Fruit fly (Drosophila melanogaster) whole organism, embryonic: ENCODE results near the gene Rab18.

Experiments
- CG12155 ChIP-seq: fragments of 200-800 bp; sonication (Bioruptor generic); optimal IDR thresholded peaks from 3 replicates; lab custom pipeline; 2016; ENCODE audit warnings: missing biosample characterization, missing genetic modification characterization
- CG12219 ChIP-seq: fragments of 200-800 bp; sonication (Bioruptor generic); optimal IDR thresholded peaks from 3 replicates; lab custom pipeline; 2018; ENCODE audit warnings: missing biosample characterization, mild to moderate bottlenecking, missing genetic modification characterization
- CG12659 ChIP-seq: fragments of 200-800 bp; sonication (Bioruptor generic); optimal IDR thresholded peaks from 3 replicates; lab custom pipeline; 2017; ENCODE audit warnings: mild to moderate bottlenecking, missing biosample characterization, missing genetic modification reagents, missing genetic modification characterization
- CG12769 ChIP-seq: fragments of 200-800 bp; sonication (Bioruptor generic); optimal IDR thresholded peaks from 2 replicates; lab custom pipeline; 2019; ENCODE audit warnings: missing biosample characterization, mild to moderate bottlenecking, missing genetic modification characterization, moderate library complexity
- CG13624 ChIP-seq: fragments of 200-800 bp; sonication (Bioruptor generic); optimal IDR thresholded peaks from 2 replicates; lab custom pipeline; 2016; ENCODE audit warnings: missing biosample characterization, missing genetic modification characterization
- CG14014 ChIP-seq: fragments of 200-800 bp; sonication (Bioruptor generic); IDR thresholded peaks from 2 replicates; pipeline ENCODE4 v1.3.6; 2022; ENCODE audit warnings: missing biosample characterization, missing genetic modification characterization
- CG17568 ChIP-seq: fragments of 200-800 bp; sonication (Bioruptor generic); optimal IDR thresholded peaks from 2 replicates; lab custom pipeline; 2018; ENCODE audit warnings: missing biosample characterization, mild to moderate bottlenecking, missing genetic modification characterization, moderate library complexity
- CG17802 ChIP-seq: fragments of 200-800 bp; sonication (Bioruptor generic); optimal IDR thresholded peaks from 2 replicates; lab custom pipeline; 2018; ENCODE audit warnings: missing biosample characterization, mild to moderate bottlenecking, missing genetic modification characterization, moderate library complexity
- CG1792 ChIP-seq: fragments of 200-800 bp; sonication (Bioruptor generic); optimal IDR thresholded peaks from 2 replicates; lab custom pipeline; 2016; ENCODE audit warnings: missing biosample characterization, missing genetic modification characterization
- CG2875 ChIP-seq: fragments of 200-800 bp; sonication (Bioruptor generic); optimal IDR thresholded peaks from 2 replicates; lab custom pipeline; 2017; ENCODE audit warnings: missing biosample characterization, mild to moderate bottlenecking, missing genetic modification characterization, missing genetic modification reagents
- CG2889 ChIP-seq: fragments of 200-800 bp; sonication (Bioruptor generic); IDR thresholded peaks from 3 replicates; pipeline ENCODE4 v1.3.6; 2022; ENCODE audit warnings: missing biosample characterization, missing genetic modification characterization
- CG3838 ChIP-seq: fragments of 200-800 bp; sonication (Bioruptor generic); optimal IDR thresholded peaks from 3 replicates; lab custom pipeline; 2016; ENCODE audit warnings: missing biosample characterization, missing genetic modification characterization
- CG6272 ChIP-seq: fragments of 200-800 bp; sonication (Bioruptor generic); IDR thresholded peaks from 2 replicates; pipeline ENCODE4 v1.3.6; 2022; ENCODE audit warnings: missing biosample characterization, missing genetic modification characterization
- CG8281 ChIP-seq: fragments of 200-800 bp; sonication (Bioruptor generic); optimal IDR thresholded peaks from 2 replicates; lab custom pipeline; 2018; ENCODE audit warnings: missing biosample characterization, mild to moderate bottlenecking, missing genetic modification characterization, moderate library complexity
- CG8290 ChIP-seq, 3 experiments: fragments of 200-800 bp; sonication (Bioruptor generic); optimal IDR thresholded peaks; 2 replicates each; lab custom pipeline; 2016 to 2019; ENCODE audit warnings: missing biosample characterization in 3 of 3, missing genetic modification characterization in 3 of 3, mild to moderate bottlenecking in 2 of 3, moderate library complexity in 1 of 3
- Chrac-16 ChIP-seq: fragments of 200-800 bp; sonication (Bioruptor generic); optimal IDR thresholded peaks from 3 replicates; lab custom pipeline; 2016; ENCODE audit warnings: missing biosample characterization, missing genetic modification characterization
- Dref ChIP-seq: fragments of 200-800 bp; sonication (Bioruptor generic); IDR thresholded peaks from 2 replicates; pipeline ENCODE4 v1.3.6; 2022; ENCODE audit warnings: missing biosample characterization, missing genetic modification characterization
- E2f2 ChIP-seq: fragments of 200-800 bp; sonication (Bioruptor generic); IDR thresholded peaks from 2 replicates; pipeline ENCODE4 v1.3.6; 2022; ENCODE audit warnings: missing biosample characterization, missing genetic modification characterization
- Fer2 ChIP-seq: fragments of 200-800 bp; sonication (Bioruptor generic); optimal IDR thresholded peaks from 2 replicates; lab custom pipeline; 2018; ENCODE audit warnings: missing biosample characterization, mild to moderate bottlenecking, missing genetic modification characterization, moderate library complexity
- Gug ChIP-seq: fragments of 200-800 bp; sonication (Bioruptor generic); IDR thresholded peaks from 4 replicates; pipeline ENCODE4 v1.3.6; 2022; ENCODE audit warnings: missing biosample characterization, missing genetic modification characterization
- H2.0 ChIP-seq: fragments of 200-800 bp; sonication (Bioruptor generic); IDR thresholded peaks from 2 replicates; pipeline ENCODE4 v1.3.6; 2022; ENCODE audit warnings: missing biosample characterization, missing genetic modification characterization
- HHEX ChIP-seq: fragments of 200-800 bp; sonication (Bioruptor generic); optimal IDR thresholded peaks from 3 replicates; lab custom pipeline; 2017; ENCODE audit warnings: missing biosample characterization, mild to moderate bottlenecking, missing genetic modification characterization, missing genetic modification reagents
- HLHmδ ChIP-seq: fragments of 200-800 bp; sonication (Bioruptor generic); optimal IDR thresholded peaks from 2 replicates; lab custom pipeline; 2018; ENCODE audit warnings: missing biosample characterization, mild to moderate bottlenecking, missing genetic modification characterization, moderate library complexity
- Hsf ChIP-seq: fragments of 200-800 bp; sonication (Bioruptor generic); optimal IDR thresholded peaks from 3 replicates; lab custom pipeline; 2016; ENCODE audit warnings: missing biosample characterization, missing genetic modification characterization
- Jarid2 ChIP-seq: fragments of 200-800 bp; sonication (Bioruptor generic); optimal IDR thresholded peaks from 3 replicates; lab custom pipeline; 2017; ENCODE audit warnings: mild to moderate bottlenecking, missing biosample characterization, missing genetic modification reagents, missing genetic modification characterization
- NC2β ChIP-seq: fragments of 200-800 bp; sonication (Bioruptor generic); optimal IDR thresholded peaks from 2 replicates; lab custom pipeline; 2016; ENCODE audit warnings: missing biosample characterization, missing genetic modification characterization
- Opbp ChIP-seq: fragments of 200-800 bp; sonication (Bioruptor generic); IDR thresholded peaks from 3 replicates; pipeline ENCODE4 v1.3.6; 2022; ENCODE audit warnings: missing biosample characterization, missing genetic modification characterization; ENCODE audit not compliant: partially characterized antibody
- Scr ChIP-seq: fragments of 200-800 bp; sonication (Bioruptor generic); IDR thresholded peaks from 2 replicates; pipeline ENCODE4 v1.3.6; 2022; ENCODE audit warnings: missing biosample characterization, missing genetic modification characterization; ENCODE audit not compliant: partially characterized antibody
- Six4 ChIP-seq: fragments of 200-800 bp; sonication (Bioruptor generic); optimal IDR thresholded peaks from 2 replicates; lab custom pipeline; 2016; ENCODE audit warnings: missing biosample characterization, missing genetic modification characterization
- TFAM ChIP-seq: fragments of 200-800 bp; sonication (Bioruptor generic); optimal IDR thresholded peaks from 2 replicates; lab custom pipeline; 2017; ENCODE audit warnings: missing biosample characterization, missing genetic modification characterization, inconsistent platforms
- Usf ChIP-seq: fragments of 200-800 bp; sonication (Bioruptor generic); optimal IDR thresholded peaks from 2 replicates; lab custom pipeline; 2017; ENCODE audit warnings: missing genotype, missing biosample characterization, missing genetic modification characterization
- ac ChIP-seq: fragments of 200-800 bp; sonication (Bioruptor generic); optimal IDR thresholded peaks from 3 replicates; lab custom pipeline; 2017; ENCODE audit warnings: missing biosample characterization, mild to moderate bottlenecking, missing genetic modification characterization
- ap ChIP-seq: fragments of 200-800 bp; sonication (Bioruptor generic); IDR thresholded peaks from 2 replicates; pipeline ENCODE4 v1.3.6; 2022; ENCODE audit warnings: missing biosample characterization, missing genetic modification characterization
- ash1 ChIP-seq: fragments of 200-800 bp; sonication (Bioruptor generic); optimal IDR thresholded peaks from 2 replicates; lab custom pipeline; 2018; ENCODE audit warnings: missing biosample characterization, mild to moderate bottlenecking, missing genetic modification characterization
- cad ChIP-seq: fragments of >200 bp; optimal IDR thresholded peaks from 2 replicates; lab custom pipeline; 2017; ENCODE audit warnings: missing biosample characterization, missing genetic modification characterization
- crp ChIP-seq, 2 experiments: fragments of 200-800 bp; sonication (Bioruptor generic); optimal IDR thresholded peaks; 2 replicates in 1 of 2; 3 replicates in 1 of 2; lab custom pipeline; 2017; ENCODE audit warnings: missing biosample characterization in 2 of 2, missing genetic modification characterization in 2 of 2, mild to moderate bottlenecking in 1 of 2, moderate library complexity in 1 of 2
- dimm ChIP-seq: fragments of 200-800 bp; sonication (Bioruptor generic); IDR thresholded peaks from 2 replicates; pipeline ENCODE4 v1.3.6; 2022; ENCODE audit warnings: missing biosample characterization, missing genetic modification characterization
- emc ChIP-seq: fragments of 200-800 bp; sonication (Bioruptor generic); optimal IDR thresholded peaks from 2 replicates; lab custom pipeline; 2016; ENCODE audit warnings: missing biosample characterization, missing genetic modification characterization
- fd64A ChIP-seq: fragments of 200-800 bp; sonication (Bioruptor generic); optimal IDR thresholded peaks from 3 replicates; lab custom pipeline; 2018; ENCODE audit warnings: missing biosample characterization, mild to moderate bottlenecking, missing genetic modification characterization
- ftz-f1 ChIP-seq: fragments of 200-800 bp; sonication (Bioruptor generic); optimal IDR thresholded peaks from 2 replicates; lab custom pipeline; 2016; ENCODE audit warnings: missing biosample characterization, missing genetic modification characterization
- gem ChIP-seq: fragments of 200-800 bp; sonication (Bioruptor generic); optimal IDR thresholded peaks from 2 replicates; lab custom pipeline; 2019; ENCODE audit warnings: missing biosample characterization, mild to moderate bottlenecking, missing genetic modification characterization, moderate library complexity
- gfzf ChIP-seq: fragments of 200-800 bp; sonication (Bioruptor generic); optimal IDR thresholded peaks from 2 replicates; lab custom pipeline; 2016; ENCODE audit warnings: missing biosample characterization, mild to moderate bottlenecking, missing genetic modification characterization, moderate library complexity
- jing ChIP-seq: fragments of 200-800 bp; sonication (Bioruptor generic); optimal IDR thresholded peaks from 2 replicates; lab custom pipeline; 2018; ENCODE audit warnings: missing biosample characterization, mild to moderate bottlenecking, missing genetic modification characterization
- kah ChIP-seq: fragments of 200-800 bp; sonication (Bioruptor generic); optimal IDR thresholded peaks from 2 replicates; lab custom pipeline; 2018; ENCODE audit warnings: missing biosample characterization, mild to moderate bottlenecking, missing genetic modification characterization
- lmd ChIP-seq: fragments of 200-800 bp; sonication (Bioruptor generic); IDR thresholded peaks from 2 replicates; pipeline ENCODE4 v1.3.6; 2022; ENCODE audit warnings: missing biosample characterization, missing genetic modification characterization
- mirr ChIP-seq: fragments of 200-800 bp; sonication (Bioruptor generic); optimal IDR thresholded peaks from 3 replicates; lab custom pipeline; 2018; ENCODE audit warnings: missing biosample characterization, mild to moderate bottlenecking, missing genetic modification characterization
- org-1 ChIP-seq: fragments of 200-800 bp; sonication (Bioruptor generic); optimal IDR thresholded peaks from 2 replicates; lab custom pipeline; 2017; ENCODE audit warnings: missing biosample characterization, missing genetic modification characterization
- repo ChIP-seq: fragments of 200-800 bp; sonication (Bioruptor generic); optimal IDR thresholded peaks from 2 replicates; lab custom pipeline; 2016; ENCODE audit warnings: missing biosample characterization, missing genetic modification characterization
- ro ChIP-seq: fragments of 200-800 bp; sonication (Bioruptor generic); IDR thresholded peaks from 2 replicates; pipeline ENCODE4 v1.3.6; 2022; ENCODE audit warnings: missing biosample characterization, missing genetic modification characterization

The Rab18 gene

DNA sequence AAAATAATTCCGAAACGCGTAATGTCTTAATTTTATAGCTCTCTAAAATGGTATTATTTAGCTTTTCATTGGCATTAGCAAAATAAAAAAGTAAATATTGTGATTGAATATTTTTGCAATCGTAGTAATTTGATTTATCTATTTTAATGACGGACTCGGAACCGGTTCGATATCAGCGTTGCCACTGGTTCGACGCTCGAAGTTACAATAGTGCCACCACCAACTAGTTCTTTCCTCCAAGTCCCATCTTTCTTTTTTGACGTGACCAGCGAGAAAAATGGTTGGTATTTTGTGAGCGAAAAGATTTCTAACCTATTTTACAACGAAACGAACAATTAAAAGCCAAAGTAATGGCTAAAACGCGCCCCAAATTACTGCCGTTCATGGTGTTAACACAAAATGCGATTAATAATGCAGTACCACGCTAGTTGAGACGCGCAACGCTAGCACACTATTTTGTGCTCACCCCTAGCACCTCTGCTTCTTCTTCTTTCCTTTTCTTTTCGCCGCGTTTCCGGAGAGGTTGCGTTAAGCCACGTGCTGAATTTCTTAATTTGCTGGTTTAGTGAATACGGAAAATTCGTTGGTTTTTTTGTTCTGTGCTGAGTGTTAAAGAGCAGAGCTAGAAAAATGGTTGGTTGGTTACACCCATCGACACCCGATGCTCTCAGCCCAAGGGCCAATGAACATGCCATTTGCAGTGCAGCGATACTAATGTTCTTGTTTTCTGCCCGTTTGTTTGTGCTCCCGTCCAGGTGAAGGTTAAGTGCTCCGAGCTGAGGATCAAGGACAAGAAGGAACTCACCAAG is 835 bp upstream of the Rab18 start, which contains the start of gene RpL35 (continued):
- TF ChIP-seq Opbp (GFP tag; lab: Robert Waterston, UW) (0 out of 3 replicates have a peak, but pooled peaks have one; percentile 18), H2.0 (GFP tag; lab: Robert Waterston, UW) (no peak), Jarid2 (GFP tag; lab: Kevin White, UChicago) (peak; percentile 24), HLHmδ (GFP tag; lab: Kevin White, UChicago) (no peak), dimm (GFP tag; lab: Robert Waterston, UW) (no peak), Six4 (GFP tag; lab: Kevin White, UChicago) (no peak), CG14014 (GFP tag; lab: Robert Waterston, UW) (peak; percentile 18; the same call in 1 of the 2 replicates), Usf (no peak), CG12155 (GFP tag; lab: Kevin White, UChicago) (no peak), CG6272 (no peak), CG8281 (tag; lab: Kevin White, UChicago) (no peak), CG12659 (GFP tag; lab: Kevin White, UChicago) (peak; percentile 72), repo (GFP tag; lab: Kevin White, UChicago) (no peak), cad (no peak), Fer2 (tag; lab: Kevin White, UChicago) (peak; percentile 9), NC2β (GFP tag; lab: Kevin White, UChicago) (peak; percentile 69), org-1 (GFP tag; lab: Kevin White, UChicago) (peak; percentile 23), jing (no peak), CG17802 (tag; lab: Kevin White, UChicago) (no peak), kah (GFP tag; lab: Kevin White, UChicago) (peak; percentile 43), CG2889 (GFP tag; lab: Robert Waterston, UW) (no peak), gfzf (peak; percentile 59), ftz-f1 (GFP tag; lab: Kevin White, UChicago) (no peak), emc (no peak), TFAM (no peak), Gug (peak; percentile 19; the same call in 1 of the 4 replicates), gem (tag; lab: Kevin White, UChicago) (peak; percentile 18), ash1 (GFP tag; lab: Kevin White, UChicago) (peak; percentile 10), Chrac-16 (GFP tag; lab: Kevin White, UChicago) (no peak), Scr (GFP tag; lab: Robert Waterston, UW) (peak; percentile 52), lmd (no peak), CG12769 (tag; lab: Kevin White, UChicago) (peak; percentile 61), CG3838 (GFP tag; lab: Kevin White, UChicago) (no peak), CG13624 (GFP tag; lab: Kevin White, UChicago) (peak; percentile 47), CG1792 (GFP tag; lab: Kevin White, UChicago) (no peak), CG12219 (GFP tag; lab: Kevin White, UChicago) (peak; percentile 52), ro (no peak), CG8290 (GFP tag; optimal IDR thresholded peaks at IDR 0.05; lab: Kevin White, UChicago) (no peak), CG8290 (tag; optimal IDR thresholded peaks at IDR 0.05; lab: Kevin White, UChicago) (peak in 1 of 2 experiments; percentile 41), mirr (GFP tag; lab: Kevin White, UChicago) (peak; percentile 62), Dref (GFP tag; lab: Robert Waterston, UW) (peak; percentile 60), Hsf (GFP tag; lab: Kevin White, UChicago) (peak; percentile 48), ac (GFP tag; lab: Kevin White, UChicago) (no peak), E2f2 (GFP tag; lab: Robert Waterston, UW) (peak; percentile 41), HHEX (GFP tag; lab: Kevin White, UChicago) (peak; percentile 65), ap (GFP tag; lab: Robert Waterston, UW) (no peak), fd64A (GFP tag; lab: Kevin White, UChicago) (peak; percentile 50), CG2875 (GFP tag; lab: Kevin White, UChicago) (peak; percentile 26), CG17568 (GFP tag; lab: Kevin White, UChicago) (no peak), crp (GFP tag; optimal IDR thresholded peaks at IDR 0.05; lab: Kevin White, UChicago) (no peak)
